Worm (Caenorhabditis elegans) whole organism, L1 larva: ENCODE measurements around the gene T06E6.10.

Source experiments
- jun-1 ChIP-seq: fragments of 150-350 bp; optimal IDR thresholded peaks from 2 replicates; lab custom pipeline; 2014; ENCODE audit warnings: missing biosample characterization, missing genetic modification reagents, missing genetic modification characterization
- lin-39 ChIP-seq: fragments of 150-350 bp; optimal IDR thresholded peaks from 2 replicates; lab custom pipeline; 2014; ENCODE audit warnings: missing biosample characterization, missing genetic modification reagents, missing genetic modification characterization
- nhr-12 ChIP-seq: sonication (generic microtip); optimal IDR thresholded peaks from 2 replicates; lab custom pipeline; 2017; ENCODE audit warnings: missing biosample characterization, missing genetic modification characterization
- unc-62 ChIP-seq: fragments of 150-350 bp; optimal IDR thresholded peaks from 2 replicates; lab custom pipeline; 2014; ENCODE audit warnings: missing biosample characterization, missing genetic modification reagents, missing genetic modification characterization
- unc-98 ChIP-seq: fragments of 200-800 bp; sonication (Bioruptor generic); IDR thresholded peaks from 2 replicates; pipeline ENCODE4 v1.3.6; 2022; ENCODE audit warnings: missing genetic modification characterization, missing compliant biosample characterization
- zag-1 ChIP-seq: fragments of 150-350 bp; optimal IDR thresholded peaks from 2 replicates; lab custom pipeline; 2014; ENCODE audit warnings: missing biosample characterization, missing genetic modification characterization

ce11 chrV:15392064-15392463 is 25.9 kb upstream of the T06E6.10 start:
- TF ChIP-seq lin-39 (tag; lab: Kevin White, UChicago) (no peak), jun-1 (no peak), unc-62 (GFP tag; lab: Kevin White, UChicago) (no peak), unc-98 (GFP tag; lab: Robert Waterston, UW) (no peak), zag-1 (tag; lab: Kevin White, UChicago) (no peak), nhr-12 (tag; lab: Kevin White, UChicago) (no peak)
